Worm (Caenorhabditis elegans): Measurements from ENCODE around the gene str-150.

- TF ChIP-seq ceh-32 (tag; optimal IDR thresholded peaks at IDR 0.05; ENCODE audit: poor library complexity) (no peak), unc-39 (tag; optimal IDR thresholded peaks at IDR 0.05) (no peak)
Observed at ce11 chrV:16610094-16610493, 27.0 kb downstream of the str-150 start.

Measured in whole organism, L4 larva.